Worm (Caenorhabditis elegans) whole organism, young adult: Measurements from ENCODE around the gene dyf-3.

Source experiments
- F49E8.2 ChIP-seq: sonication (generic microtip); optimal IDR thresholded peaks from 3 replicates; lab custom pipeline; 2017; ENCODE audit warnings: missing genetic modification characterization, mild to moderate bottlenecking, missing compliant biosample characterization, antibody characterized with exemption, moderate library complexity; ENCODE audit not compliant: insufficient read depth
- ama-1 ChIP-seq, 3 experiments: fragments of 150-350 bp in 1 of 3; sonication (generic microtip) in 2 of 3; optimal IDR thresholded peaks; 2 replicates each; lab custom pipeline; 2014 to 2018; ENCODE audit warnings: missing biosample characterization in 2 of 3, missing genetic modification characterization in 2 of 3, missing genetic modification reagents in 2 of 3
- ceh-100 ChIP-seq: fragments of 200-800 bp; sonication (Bioruptor generic); IDR thresholded peaks from 2 replicates; pipeline ENCODE4 v1.3.6; 2022; ENCODE audit warnings: missing genetic modification reagents, missing genetic modification characterization, missing compliant biosample characterization
- ceh-91 ChIP-seq: fragments of 200-800 bp; sonication (Bioruptor generic); IDR thresholded peaks from 2 replicates; pipeline ENCODE4 v1.3.6; 2022; ENCODE audit warnings: missing genetic modification reagents, missing genetic modification characterization, missing compliant biosample characterization
- dox-1 ChIP-seq: fragments of 200-800 bp; sonication (Bioruptor generic); IDR thresholded peaks from 2 replicates; pipeline ENCODE4 v1.3.6; 2022; ENCODE audit warnings: missing genetic modification reagents, missing genetic modification characterization, missing compliant biosample characterization
- ets-4 ChIP-seq: fragments of 200-800 bp; sonication (Bioruptor generic); optimal IDR thresholded peaks from 2 replicates; lab custom pipeline; 2018; ENCODE audit warnings: mild to moderate bottlenecking, missing genetic modification characterization, missing compliant biosample characterization
- nfya-1 ChIP-seq: sonication (generic microtip); optimal IDR thresholded peaks from 2 replicates; lab custom pipeline; 2017; ENCODE audit warnings: antibody characterized with exemption, missing compliant biosample characterization, missing genetic modification characterization, borderline replicate concordance; ENCODE audit not compliant: insufficient read depth
- nfyb-1 ChIP-seq: fragments of 200-800 bp; sonication (Bioruptor generic); IDR thresholded peaks from 2 replicates; pipeline ENCODE4 v1.3.6; 2022; ENCODE audit warnings: missing genetic modification reagents, missing genetic modification characterization, missing compliant biosample characterization
- sdz-38 ChIP-seq: sonication (generic microtip); optimal IDR thresholded peaks from 2 replicates; lab custom pipeline; 2016; ENCODE audit warnings: missing genotype, missing genetic modification characterization, missing compliant biosample characterization
- sea-2 ChIP-seq: fragments of 200-800 bp; sonication (Bioruptor generic); IDR thresholded peaks from 2 replicates; pipeline ENCODE4 v1.3.6; 2022; ENCODE audit warnings: missing genetic modification characterization, missing compliant biosample characterization
- tlf-1 ChIP-seq: fragments of 200-800 bp; sonication (Bioruptor generic); optimal IDR thresholded peaks from 2 replicates; lab custom pipeline; 2018; ENCODE audit warnings: mild to moderate bottlenecking, missing genetic modification characterization, missing compliant biosample characterization
- unc-62 ChIP-seq: fragments of 150-350 bp; optimal IDR thresholded peaks from 2 replicates; lab custom pipeline; 2014; ENCODE audit warnings: missing biosample characterization, missing genetic modification reagents, missing genetic modification characterization
- ztf-18 ChIP-seq: sonication (generic microtip); optimal IDR thresholded peaks from 2 replicates; lab custom pipeline; 2016; ENCODE audit warnings: missing genotype, mild to moderate bottlenecking, missing genetic modification characterization, missing compliant biosample characterization
- ztf-26 ChIP-seq: sonication (generic microtip); optimal IDR thresholded peaks from 2 replicates; lab custom pipeline; 2017; ENCODE audit warnings: missing genetic modification characterization, missing compliant biosample characterization

ce11 chrIV:3363221-3363620 lies 35.8 kb downstream of the dyf-3 start, which contains the start of gene Y55H10A.2:
- no peak for TF ChIP-seq nfyb-1 (GFP tag; lab: Robert Waterston, UW)
- TF ChIP-seq ceh-100 (GFP tag; lab: Robert Waterston, UW): no peak
- no peak for TF ChIP-seq ztf-26 (tag; lab: Kevin White, UChicago)
- TF ChIP-seq ztf-18 (tag; lab: Kevin White, UChicago): no peak
- no peak for TF ChIP-seq ceh-91 (GFP tag; lab: Robert Waterston, UW)
- TF ChIP-seq ets-4: no peak
- TF ChIP-seq ama-1 (optimal IDR thresholded peaks at IDR 0.05; lab: Kevin White, UChicago): no peak
- TF ChIP-seq ama-1 (GFP tag; optimal IDR thresholded peaks at IDR 0.05; lab: Kevin White, UChicago): no peak
- TF ChIP-seq dox-1 (GFP tag; lab: Robert Waterston, UW): no peak
- TF ChIP-seq unc-62 (GFP tag; lab: Kevin White, UChicago): no peak
- TF ChIP-seq sea-2 (GFP tag; lab: Robert Waterston, UW): no peak
- TF ChIP-seq tlf-1 (GFP tag; lab: Kevin White, UChicago): no peak
- no peak for TF ChIP-seq F49E8.2 (tag; lab: Kevin White, UChicago)
- no peak for TF ChIP-seq nfya-1 (tag; lab: Kevin White, UChicago)
- TF ChIP-seq sdz-38 (tag; lab: Kevin White, UChicago): no peak
